Worm (Caenorhabditis elegans): ENCODE data around the gene C23G10.5.

C23G10.5 gene

ce11 chrIII:6231880-6232279 lies 41.0 kb downstream of the C23G10.5 start:
- no peak for TF ChIP-seq zag-1 (tag; optimal IDR thresholded peaks at IDR 0.05)
- no peak for TF ChIP-seq snpc-4 (tag; optimal IDR thresholded peaks at IDR 0.05)
- no peak for TF ChIP-seq mdl-1 (tag; optimal IDR thresholded peaks at IDR 0.05)
- no peak for TF ChIP-seq pha-4 (GFP tag; IDR thresholded peaks at IDR 0.05)
- TF ChIP-seq pha-4 (tag; optimal IDR thresholded peaks at IDR 0.05): peak; percentile 39
- TF ChIP-seq ceh-20 (GFP tag; IDR thresholded peaks at IDR 0.05): no peak
- TF ChIP-seq zip-2 (tag; optimal IDR thresholded peaks at IDR 0.05): no peak
- peak; percentile 95 for TF ChIP-seq pqm-1 (tag; optimal IDR thresholded peaks at IDR 0.05)
- TF ChIP-seq T20F7.1 (GFP tag; optimal IDR thresholded peaks at IDR 0.05): no peak
- TF ChIP-seq nhr-11 (tag; optimal IDR thresholded peaks at IDR 0.05): no peak
- TF ChIP-seq nhr-77 (tag; optimal IDR thresholded peaks at IDR 0.05): peak; percentile 74
- no peak for TF ChIP-seq mes-2 (tag; optimal IDR thresholded peaks at IDR 0.05; ENCODE audit: poor library complexity, severe bottlenecking)
- TF ChIP-seq mxl-3 (GFP tag; optimal IDR thresholded peaks at IDR 0.05): peak; percentile 51
- TF ChIP-seq dve-1 (tag; optimal IDR thresholded peaks at IDR 0.05; ENCODE audit: insufficient read depth): peak; percentile 77
- TF ChIP-seq spr-3 (GFP tag; optimal IDR thresholded peaks at IDR 0.05): no peak
- peak; percentile 88 for TF ChIP-seq nhr-28 (tag; optimal IDR thresholded peaks at IDR 0.05)
- TF ChIP-seq F49E8.2 (tag; optimal IDR thresholded peaks at IDR 0.05; ENCODE audit: borderline replicate concordance): no peak
- no peak for TF ChIP-seq lin-39 (tag; optimal IDR thresholded peaks at IDR 0.05)
- no peak for TF ChIP-seq Y105C5A.15 (GFP tag; IDR thresholded peaks at IDR 0.05)
- TF ChIP-seq hif-1 (tag; optimal IDR thresholded peaks at IDR 0.05): no peak
- TF ChIP-seq Y5F2A.4 (GFP tag; optimal IDR thresholded peaks at IDR 0.05): no peak
- peak; percentile 73 for TF ChIP-seq php-3 (GFP tag; IDR thresholded peaks at IDR 0.05)
- TF ChIP-seq lin-13 (GFP tag; optimal IDR thresholded peaks at IDR 0.05): no peak
- TF ChIP-seq lin-15B (tag; optimal IDR thresholded peaks at IDR 0.05): no peak
- no peak for TF ChIP-seq daf-16 (GFP tag; optimal IDR thresholded peaks at IDR 0.05)
- TF ChIP-seq daf-16 (tag; optimal IDR thresholded peaks at IDR 0.05): peak; percentile 80

DNA sequence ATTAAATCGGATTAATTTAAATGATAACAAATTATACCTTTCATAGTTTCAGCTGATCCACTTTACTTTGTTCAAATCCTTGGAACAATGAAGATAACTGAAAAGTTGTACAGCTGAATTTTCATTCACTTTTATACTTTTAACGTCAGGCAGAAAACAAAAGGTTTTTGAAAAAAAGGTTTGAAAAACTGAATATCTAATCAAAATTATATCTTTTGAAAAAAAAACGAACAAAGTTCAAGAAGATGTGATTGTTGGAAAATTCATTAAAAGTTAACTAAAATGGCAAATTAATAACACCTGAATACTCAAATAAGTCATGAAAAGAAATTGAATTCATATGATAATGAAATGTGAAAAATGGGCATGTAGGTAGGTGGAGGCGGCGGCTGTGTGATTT lies 45.7 kb downstream of the C23G10.5 start, which contains the start of gene T12A2.21:
T12A2.21 (minus strand) TSS at position 101 of the 400 bp plus-strand sequence.
- TF ChIP-seq arid-1 (GFP tag; conservative IDR thresholded peaks at IDR 0.05) (no peak), lin-1 (GFP tag; IDR thresholded peaks at IDR 0.05) (no peak), Y75B8A.6 (GFP tag; IDR thresholded peaks at IDR 0.05) (no peak), madf-5 (GFP tag; IDR thresholded peaks at IDR 0.05) (no peak), Y48G9A.11 (GFP tag; IDR thresholded peaks at IDR 0.05) (no peak), ces-1 (GFP tag; optimal IDR thresholded peaks at IDR 0.05) (no peak), spr-3 (GFP tag; optimal IDR thresholded peaks at IDR 0.05) (no peak), unc-62 (GFP tag; optimal IDR thresholded peaks at IDR 0.05 in 1 of 2) (no peak), unc-62 (tag; optimal IDR thresholded peaks at IDR 0.05) (no peak), hif-1 (tag; optimal IDR thresholded peaks at IDR 0.05) (no peak), hlh-30 (tag; optimal IDR thresholded peaks at IDR 0.05; ENCODE audit: insufficient read depth) (no peak), mxl-3 (GFP tag; optimal IDR thresholded peaks at IDR 0.05) (no peak), saeg-2 (GFP tag; IDR thresholded peaks at IDR 0.05) (no peak), mep-1 (tag; optimal IDR thresholded peaks at IDR 0.05) (no peak), nhr-237 (tag; optimal IDR thresholded peaks at IDR 0.05) (no peak), daf-19 (GFP tag; conservative IDR thresholded peaks at IDR 0.05) (no peak), mxl-2 (GFP tag; conservative IDR thresholded peaks at IDR 0.05) (no peak), mdt-29 (GFP tag; IDR thresholded peaks at IDR 0.05) (no peak), snpc-4 (tag; optimal IDR thresholded peaks at IDR 0.05) (no peak), ctbp-1 (GFP tag; IDR thresholded peaks at IDR 0.05) (no peak)

All from whole organism, L4 larva.